Worm (Caenorhabditis elegans) whole organism, L1 larva: Measurements from ENCODE around the gene W07G4.5.

Experiments
- C34B4.2 ChIP-seq: sonication (generic microtip); optimal IDR thresholded peaks from 2 replicates; lab custom pipeline; 2017; ENCODE audit warnings: mild to moderate bottlenecking, missing genetic modification characterization, missing compliant biosample characterization
- F16B12.6 ChIP-seq: fragments of 150-350 bp; optimal IDR thresholded peaks from 2 replicates; lab custom pipeline; 2014; ENCODE audit warnings: missing biosample characterization, missing genetic modification characterization
- Y116A8C.19 ChIP-seq: sonication (generic microtip); optimal IDR thresholded peaks from 2 replicates; lab custom pipeline; 2016; ENCODE audit warnings: missing compliant biosample characterization, missing genetic modification characterization, borderline replicate concordance
- aly-2 ChIP-seq: fragments of 150-350 bp; optimal IDR thresholded peaks from 2 replicates; lab custom pipeline; 2014; ENCODE audit warnings: missing biosample characterization, missing genetic modification characterization
- ama-1 ChIP-seq: fragments of 150-350 bp; optimal IDR thresholded peaks from 2 replicates; lab custom pipeline; 2014
- blmp-1 ChIP-seq: fragments of 150-350 bp; optimal IDR thresholded peaks from 2 replicates; lab custom pipeline; 2014; ENCODE audit warnings: missing biosample characterization, missing genetic modification characterization
- ceh-8 ChIP-seq: fragments of 200-800 bp; sonication (Bioruptor generic); optimal IDR thresholded peaks from 2 replicates; lab custom pipeline; 2018; ENCODE audit warnings: mild to moderate bottlenecking, missing genetic modification characterization, moderate library complexity, missing compliant biosample characterization
- ceh-82 ChIP-seq, 3 experiments: fragments of 150-350 bp in 1 of 3; sonication (generic microtip) in 2 of 3; optimal IDR thresholded peaks; 2 replicates each; lab custom pipeline; 2014 to 2017; ENCODE audit warnings: missing biosample characterization in 3 of 3, missing genetic modification characterization in 3 of 3
- ceh-88 ChIP-seq: fragments of 200-800 bp; sonication (Bioruptor generic); IDR thresholded peaks from 2 replicates; pipeline ENCODE4 v1.3.6; 2022; ENCODE audit warnings: missing genetic modification characterization, missing compliant biosample characterization
- ceh-90 ChIP-seq: sonication (generic microtip); optimal IDR thresholded peaks from 2 replicates; lab custom pipeline; 2016; ENCODE audit warnings: missing genetic modification characterization, missing compliant biosample characterization
- dpl-1 ChIP-seq, 3 experiments: fragments of 150-350 bp in 2 of 3; sonication (generic microtip) in 1 of 3; optimal IDR thresholded peaks; 2 replicates each; lab custom pipeline; 2014 to 2017; ENCODE audit warnings: missing biosample characterization in 3 of 3, missing genetic modification characterization in 3 of 3, missing genetic modification reagents in 3 of 3
- dsc-1 ChIP-seq: sonication (generic microtip); optimal IDR thresholded peaks from 2 replicates; lab custom pipeline; 2016; ENCODE audit warnings: mild to moderate bottlenecking, missing genetic modification characterization, missing compliant biosample characterization
- efl-1 ChIP-seq, 4 experiments: fragments of 150-350 bp; optimal IDR thresholded peaks in 3 of 4; peaks in 1 of 4; 1 replicate in 1 of 4; 2 replicates in 3 of 4; lab custom pipeline; 2014; ENCODE audit warnings: missing biosample characterization in 2 of 4, missing genetic modification characterization in 2 of 4, missing genetic modification reagents in 2 of 4
- egl-27 ChIP-seq, 2 experiments: fragments of 150-350 bp in 1 of 2; sonication (generic microtip); optimal IDR thresholded peaks; 3 replicates each; lab custom pipeline; 2017 to 2018; ENCODE audit warnings: missing biosample characterization in 2 of 2, missing genetic modification characterization in 2 of 2, missing genetic modification reagents in 2 of 2
- elt-2 ChIP-seq: sonication (generic microtip); optimal IDR thresholded peaks from 2 replicates; lab custom pipeline; 2016; ENCODE audit warnings: missing genetic modification characterization, mild to moderate bottlenecking, inconsistent platforms, missing compliant biosample characterization, missing genetic modification reagents
- elt-3 ChIP-seq, 6 experiments: fragments of 150-350 bp in 1 of 6; sonication (generic microtip); optimal IDR thresholded peaks; 2 replicates each; lab custom pipeline; 2017 to 2018; ENCODE audit warnings: missing biosample characterization in 6 of 6, missing genetic modification characterization in 6 of 6, inconsistent platforms in 1 of 6
- fkh-10 ChIP-seq: sonication (generic microtip); optimal IDR thresholded peaks from 2 replicates; lab custom pipeline; 2017; ENCODE audit warnings: missing biosample characterization, missing genetic modification reagents, missing genetic modification characterization
- fos-1 ChIP-seq: fragments of 150-350 bp; optimal IDR thresholded peaks from 2 replicates; lab custom pipeline; 2014; ENCODE audit warnings: missing biosample characterization, missing genetic modification characterization
- grh-1 ChIP-seq: fragments of 200-800 bp; sonication (Bioruptor generic); IDR thresholded peaks from 2 replicates; pipeline ENCODE4 v1.3.6; 2022; ENCODE audit warnings: missing genetic modification reagents, missing genetic modification characterization, missing compliant biosample characterization
- hlh-17 ChIP-seq: fragments of 200-800 bp; sonication (Bioruptor generic); optimal IDR thresholded peaks from 2 replicates; lab custom pipeline; 2018; ENCODE audit warnings: missing genetic modification characterization, mild to moderate bottlenecking, missing compliant biosample characterization, moderate library complexity, borderline replicate concordance
- irx-1 ChIP-seq: sonication (generic microtip); optimal IDR thresholded peaks from 2 replicates; lab custom pipeline; 2016; ENCODE audit warnings: missing genetic modification characterization, missing compliant biosample characterization
- jun-1 ChIP-seq: fragments of 150-350 bp; optimal IDR thresholded peaks from 2 replicates; lab custom pipeline; 2014; ENCODE audit warnings: missing biosample characterization, missing genetic modification reagents, missing genetic modification characterization
- lin-13 ChIP-seq: fragments of 150-350 bp; optimal IDR thresholded peaks from 2 replicates; lab custom pipeline; 2014; ENCODE audit warnings: missing biosample characterization, missing genetic modification reagents, missing genetic modification characterization
- lin-14 ChIP-seq: fragments of 200-800 bp; sonication (Bioruptor generic); optimal IDR thresholded peaks from 2 replicates; lab custom pipeline; 2018; ENCODE audit warnings: mild to moderate bottlenecking, missing genetic modification characterization, moderate library complexity, missing compliant biosample characterization
- lin-15B ChIP-seq: fragments of 150-350 bp; sonication (generic microtip); optimal IDR thresholded peaks from 3 replicates; lab custom pipeline; 2014; ENCODE audit warnings: missing biosample characterization, missing genetic modification characterization
- lin-35 ChIP-seq, 2 experiments: fragments of 150-350 bp; optimal IDR thresholded peaks; 2 replicates each; lab custom pipeline; 2014; ENCODE audit warnings: missing biosample characterization in 2 of 2, missing genetic modification characterization in 2 of 2, missing genetic modification reagents in 2 of 2
- mdl-1 ChIP-seq, 2 experiments: fragments of 150-350 bp; optimal IDR thresholded peaks; 2 replicates each; lab custom pipeline; 2014 to 2017; ENCODE audit warnings: missing biosample characterization in 2 of 2, missing genetic modification characterization in 2 of 2, inconsistent platforms in 1 of 2
- mep-1 ChIP-seq: fragments of 150-350 bp; optimal IDR thresholded peaks from 2 replicates; lab custom pipeline; 2014; ENCODE audit warnings: missing biosample characterization, missing genetic modification characterization
- nhr-11 ChIP-seq: fragments of 150-350 bp; optimal IDR thresholded peaks from 2 replicates; lab custom pipeline; 2014; ENCODE audit warnings: missing biosample characterization, missing genetic modification characterization
- nhr-12 ChIP-seq: sonication (generic microtip); optimal IDR thresholded peaks from 2 replicates; lab custom pipeline; 2017; ENCODE audit warnings: missing biosample characterization, missing genetic modification characterization
- nhr-20 ChIP-seq: sonication (generic microtip); optimal IDR thresholded peaks from 2 replicates; lab custom pipeline; 2016; ENCODE audit warnings: mild to moderate bottlenecking, missing genetic modification characterization, missing compliant biosample characterization
- nhr-237 ChIP-seq: fragments of 150-350 bp; optimal IDR thresholded peaks from 2 replicates; lab custom pipeline; 2014; ENCODE audit warnings: missing biosample characterization, missing genetic modification characterization
- nhr-76 ChIP-seq: sonication (generic microtip); optimal IDR thresholded peaks from 2 replicates; lab custom pipeline; 2017; ENCODE audit warnings: missing biosample characterization, missing genetic modification characterization
- nhr-77 ChIP-seq: fragments of 150-350 bp; optimal IDR thresholded peaks from 2 replicates; lab custom pipeline; 2014; ENCODE audit warnings: missing biosample characterization, missing genetic modification characterization
- nhr-85 ChIP-seq: sonication (generic microtip); peaks from one replicate; lab custom pipeline; 2016; ENCODE audit warnings: missing genetic modification characterization, inconsistent platforms, missing compliant biosample characterization
- nhr-90 ChIP-seq: sonication (generic microtip); optimal IDR thresholded peaks from 2 replicates; lab custom pipeline; 2016; ENCODE audit warnings: mild to moderate bottlenecking, missing genetic modification characterization, missing compliant biosample characterization; ENCODE audit not compliant: poor library complexity
- rnt-1 ChIP-seq: sonication (generic microtip); optimal IDR thresholded peaks from 2 replicates; lab custom pipeline; 2016; ENCODE audit warnings: mild to moderate bottlenecking, missing genetic modification characterization, moderate library complexity, missing compliant biosample characterization
- skn-1 ChIP-seq: fragments of 150-350 bp; optimal IDR thresholded peaks from 2 replicates; lab custom pipeline; 2014; ENCODE audit warnings: missing biosample characterization, missing genetic modification characterization
- snpc-4 ChIP-seq: fragments of 150-350 bp; optimal IDR thresholded peaks from 2 replicates; lab custom pipeline; 2014; ENCODE audit warnings: missing biosample characterization, missing genetic modification characterization
- sox-4 ChIP-seq: sonication (generic microtip); optimal IDR thresholded peaks from 2 replicates; lab custom pipeline; 2016; ENCODE audit warnings: missing genetic modification characterization, missing compliant biosample characterization
- sptf-1 ChIP-seq: fragments of 150-350 bp; optimal IDR thresholded peaks from 2 replicates; lab custom pipeline; 2014; ENCODE audit warnings: missing biosample characterization, missing genetic modification characterization
- tbx-2 ChIP-seq: sonication (generic microtip); optimal IDR thresholded peaks from 2 replicates; lab custom pipeline; 2016; ENCODE audit warnings: missing genetic modification characterization, missing compliant biosample characterization
- tlp-1 ChIP-seq: fragments of 150-350 bp; optimal IDR thresholded peaks from 2 replicates; lab custom pipeline; 2014; ENCODE audit warnings: missing biosample characterization, missing genetic modification characterization
- unc-130 ChIP-seq: fragments of 150-350 bp; optimal IDR thresholded peaks from 2 replicates; lab custom pipeline; 2017; ENCODE audit warnings: missing biosample characterization, missing genetic modification characterization, inconsistent platforms
- unc-30 ChIP-seq: sonication (generic microtip); optimal IDR thresholded peaks from 2 replicates; lab custom pipeline; 2017; ENCODE audit warnings: missing biosample characterization, missing genetic modification characterization
- unc-86 ChIP-seq: sonication (generic microtip); optimal IDR thresholded peaks from 2 replicates; lab custom pipeline; 2016; ENCODE audit warnings: missing genetic modification characterization, missing compliant biosample characterization
- unc-98 ChIP-seq: fragments of 200-800 bp; sonication (Bioruptor generic); IDR thresholded peaks from 2 replicates; pipeline ENCODE4 v1.3.6; 2022; ENCODE audit warnings: missing genetic modification characterization, missing compliant biosample characterization
- vab-15 ChIP-seq: sonication (generic microtip); optimal IDR thresholded peaks from 2 replicates; lab custom pipeline; 2017; ENCODE audit warnings: missing genotype, mild to moderate bottlenecking, missing genetic modification characterization, missing compliant biosample characterization
- xbp-1 ChIP-seq: sonication (generic microtip); optimal IDR thresholded peaks from 2 replicates; lab custom pipeline; 2016; ENCODE audit warnings: missing genetic modification characterization, missing compliant biosample characterization
- ztf-4 ChIP-seq: fragments of 150-350 bp; optimal IDR thresholded peaks from 2 replicates; lab custom pipeline; 2014; ENCODE audit warnings: missing biosample characterization, missing genetic modification characterization

The W07G4.5 gene

DNA sequence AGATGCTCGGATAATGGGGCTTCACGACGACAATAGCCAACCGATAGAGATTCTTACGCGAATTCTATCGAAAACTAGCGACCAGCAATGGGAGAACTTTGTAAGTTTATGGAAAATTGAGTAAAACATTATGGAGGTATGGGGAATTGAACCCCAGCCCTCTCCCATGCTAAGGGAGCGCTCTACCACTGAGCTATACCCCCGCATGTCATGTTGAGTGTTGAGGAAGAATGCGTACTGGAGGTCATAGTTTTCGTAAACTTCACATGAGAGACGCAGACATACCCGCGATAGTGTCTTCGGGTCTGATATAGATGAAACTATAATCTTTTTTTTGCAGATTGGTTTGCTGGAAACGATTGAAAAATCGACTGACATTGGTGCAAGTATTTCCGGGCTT, 44.4 kb upstream of the W07G4.5 start (continued):
- TF ChIP-seq elt-3 (tag; optimal IDR thresholded peaks at IDR 0.05; lab: Kevin White, UChicago), result peak in 4 of 6 experiments; percentile 23 to 47 (median 44)
- TF ChIP-seq Y116A8C.19 (tag; lab: Kevin White, UChicago), result no peak
- no peak for TF ChIP-seq unc-98 (GFP tag; lab: Robert Waterston, UW)
- TF ChIP-seq egl-27 (tag; optimal IDR thresholded peaks at IDR 0.05; lab: Kevin White, UChicago), result peak in 1 of 2 experiments; percentile 42
- no peak; the same call in 1 of the 2 replicates for TF ChIP-seq ceh-88
- TF ChIP-seq lin-35 (GFP tag; optimal IDR thresholded peaks at IDR 0.05; lab: Kevin White, UChicago), result peak; percentile 52 to 82
- TF ChIP-seq ceh-8 (GFP tag; lab: Kevin White, UChicago), result no peak
- TF ChIP-seq xbp-1 (tag; lab: Kevin White, UChicago), result peak; percentile 38
- TF ChIP-seq ama-1 (lab: Kevin White, UChicago), result no peak
- TF ChIP-seq tbx-2 (tag; lab: Kevin White, UChicago), result peak; percentile 32
- peak; percentile 74 for TF ChIP-seq nhr-20 (tag; lab: Kevin White, UChicago)
- no peak for TF ChIP-seq hlh-17 (GFP tag; lab: Kevin White, UChicago)
- TF ChIP-seq mep-1, result peak; percentile 67
- peak; percentile 55 for TF ChIP-seq nhr-90 (tag; lab: Kevin White, UChicago)
- peak; percentile 14 for TF ChIP-seq fkh-10 (GFP tag; lab: Kevin White, UChicago)
- TF ChIP-seq nhr-12 (tag; lab: Kevin White, UChicago), result no peak
- no peak for TF ChIP-seq lin-15B (tag; lab: Kevin White, UChicago)
- peak; percentile 50 to 56 for TF ChIP-seq efl-1 (optimal IDR thresholded peaks at IDR 0.05; lab: Kevin White, UChicago)
- peak; percentile 28 to 94 for TF ChIP-seq efl-1 (GFP tag; optimal IDR thresholded peaks at IDR 0.05 in 1 of 2; lab: Kevin White, UChicago)
- TF ChIP-seq skn-1 (tag; lab: Kevin White, UChicago), result peak; percentile 58
- peak; percentile 58 for TF ChIP-seq snpc-4 (tag; lab: Kevin White, UChicago)
- TF ChIP-seq dpl-1 (GFP tag; optimal IDR thresholded peaks at IDR 0.05; lab: Kevin White, UChicago), result peak in 2 of 3 experiments; percentile 47 to 67
- TF ChIP-seq C34B4.2 (tag; lab: Kevin White, UChicago), result no peak
- no peak for TF ChIP-seq tlp-1 (tag; lab: Kevin White, UChicago)
- peak; percentile 28 for TF ChIP-seq elt-2 (tag; lab: Kevin White, UChicago)
- TF ChIP-seq aly-2 (tag; lab: Kevin White, UChicago), result peak; percentile 79
- TF ChIP-seq blmp-1 (tag; lab: Kevin White, UChicago), result peak; percentile 18
- peak in 1 of 2 experiments; percentile 74 for TF ChIP-seq mdl-1 (tag; optimal IDR thresholded peaks at IDR 0.05; lab: Kevin White, UChicago)
- peak; percentile 75 for TF ChIP-seq rnt-1 (tag; lab: Kevin White, UChicago)
- peak; percentile 41 for TF ChIP-seq jun-1
- TF ChIP-seq F16B12.6 (tag; lab: Kevin White, UChicago), result no peak
- peak; percentile 74 for TF ChIP-seq nhr-85 (tag; lab: Kevin White, UChicago)
- TF ChIP-seq nhr-11 (tag; lab: Kevin White, UChicago), result no peak
- TF ChIP-seq nhr-76 (tag; lab: Kevin White, UChicago), result no peak
- peak; percentile 1 for TF ChIP-seq unc-86 (tag; lab: Kevin White, UChicago)
- TF ChIP-seq unc-30, result no peak
- TF ChIP-seq grh-1 (GFP tag; lab: Robert Waterston, UW), result no peak
- peak; percentile 32 for TF ChIP-seq dsc-1 (tag; lab: Kevin White, UChicago)
- peak; percentile 69 for TF ChIP-seq lin-14
- TF ChIP-seq unc-130 (tag; lab: Kevin White, UChicago), result peak; percentile 59
- peak; percentile 20 to 58 (median 54) for TF ChIP-seq ceh-82 (tag; optimal IDR thresholded peaks at IDR 0.05; lab: Kevin White, UChicago)
- TF ChIP-seq vab-15 (tag; lab: Kevin White, UChicago), result peak; percentile 41
- peak; percentile 50 for TF ChIP-seq irx-1 (tag; lab: Kevin White, UChicago)
- no peak for TF ChIP-seq nhr-77 (tag; lab: Kevin White, UChicago)
- no peak for TF ChIP-seq sptf-1
- TF ChIP-seq nhr-237 (tag; lab: Kevin White, UChicago), result no peak
- TF ChIP-seq lin-13 (GFP tag; lab: Kevin White, UChicago), result peak; percentile 43
- TF ChIP-seq sox-4 (tag; lab: Kevin White, UChicago), result no peak
- TF ChIP-seq ceh-90 (tag; lab: Kevin White, UChicago), result no peak
- TF ChIP-seq fos-1 (tag; lab: Kevin White, UChicago), result peak; percentile 66
- TF ChIP-seq ztf-4, result no peak
